Fruit fly (Drosophila melanogaster) whole organism, embryonic: ENCODE results near the gene retinin.

Source experiments
- Ada2b ChIP-seq: fragments of 200-800 bp; sonication (Bioruptor generic); IDR thresholded peaks from 2 replicates; pipeline ENCODE4 v1.3.6; 2022; ENCODE audit warnings: missing biosample characterization, missing genetic modification characterization
- Aef1 ChIP-seq: fragments of 200-800 bp; sonication (Bioruptor generic); IDR thresholded peaks from 3 replicates; pipeline ENCODE4 v1.3.6; 2022; ENCODE audit warnings: missing biosample characterization, missing genetic modification characterization
- CG11504 ChIP-seq: fragments of 200-800 bp; sonication (Bioruptor generic); optimal IDR thresholded peaks from 3 replicates; lab custom pipeline; 2019; ENCODE audit warnings: missing biosample characterization, mild to moderate bottlenecking, missing genetic modification characterization, moderate library complexity
- CG12659 ChIP-seq: fragments of 200-800 bp; sonication (Bioruptor generic); optimal IDR thresholded peaks from 3 replicates; lab custom pipeline; 2017; ENCODE audit warnings: mild to moderate bottlenecking, missing biosample characterization, missing genetic modification reagents, missing genetic modification characterization
- CG12769 ChIP-seq: fragments of 200-800 bp; sonication (Bioruptor generic); optimal IDR thresholded peaks from 2 replicates; lab custom pipeline; 2019; ENCODE audit warnings: missing biosample characterization, mild to moderate bottlenecking, missing genetic modification characterization, moderate library complexity
- CG13296 ChIP-seq: fragments of 200-800 bp; sonication (Bioruptor generic); optimal IDR thresholded peaks from 3 replicates; lab custom pipeline; 2018; ENCODE audit warnings: missing biosample characterization, mild to moderate bottlenecking, missing genetic modification characterization
- CG13424 ChIP-seq: fragments of 200-800 bp; sonication (Bioruptor generic); optimal IDR thresholded peaks from 2 replicates; lab custom pipeline; 2019; ENCODE audit warnings: missing biosample characterization, mild to moderate bottlenecking, missing genetic modification characterization, moderate library complexity
- CG14050 ChIP-seq: fragments of 200-800 bp; sonication (Bioruptor generic); IDR thresholded peaks from 3 replicates; pipeline ENCODE4 v1.3.6; 2022; ENCODE audit warnings: missing biosample characterization, missing genetic modification characterization
- CG15269 ChIP-seq: fragments of 200-800 bp; sonication (Bioruptor generic); optimal IDR thresholded peaks from 2 replicates; lab custom pipeline; 2018; ENCODE audit warnings: missing biosample characterization, mild to moderate bottlenecking, missing genetic modification characterization, moderate library complexity
- CG17359 ChIP-seq: fragments of 200-800 bp; sonication (Bioruptor generic); optimal IDR thresholded peaks from 3 replicates; lab custom pipeline; 2018; ENCODE audit warnings: missing biosample characterization, mild to moderate bottlenecking, missing genetic modification characterization, moderate library complexity
- CG18599 ChIP-seq: fragments of 200-800 bp; sonication (Bioruptor generic); optimal IDR thresholded peaks from 3 replicates; lab custom pipeline; 2017; ENCODE audit warnings: missing biosample characterization, missing genetic modification characterization, mild to moderate bottlenecking, moderate library complexity, missing genetic modification reagents
- CG32772 ChIP-seq: fragments of 200-800 bp; sonication (Bioruptor generic); IDR thresholded peaks from 2 replicates; pipeline ENCODE4 v1.3.6; 2022; ENCODE audit warnings: missing biosample characterization, missing genetic modification characterization
- CG7271 ChIP-seq: fragments of 200-800 bp; sonication (Bioruptor generic); optimal IDR thresholded peaks from 2 replicates; lab custom pipeline; 2018; ENCODE audit warnings: missing biosample characterization, mild to moderate bottlenecking, missing genetic modification characterization, moderate library complexity
- CG7357 ChIP-seq: fragments of 200-800 bp; sonication (Bioruptor generic); IDR thresholded peaks from 3 replicates; pipeline ENCODE4 v1.3.6; 2022; ENCODE audit warnings: missing biosample characterization, missing genetic modification characterization
- CG7372 ChIP-seq: fragments of 200-800 bp; sonication (Bioruptor generic); IDR thresholded peaks from 2 replicates; pipeline ENCODE4 v1.3.6; 2022; ENCODE audit warnings: missing biosample characterization, missing genetic modification characterization
- CG7839 ChIP-seq: fragments of 200-800 bp; sonication (Bioruptor generic); optimal IDR thresholded peaks from 3 replicates; lab custom pipeline; 2018; ENCODE audit warnings: missing biosample characterization, mild to moderate bottlenecking, missing genetic modification characterization, moderate library complexity
- CG8290 ChIP-seq, 3 experiments: fragments of 200-800 bp; sonication (Bioruptor generic); optimal IDR thresholded peaks; 2 replicates each; lab custom pipeline; 2016 to 2019; ENCODE audit warnings: missing biosample characterization in 3 of 3, missing genetic modification characterization in 3 of 3, mild to moderate bottlenecking in 2 of 3, moderate library complexity in 1 of 3
- CG8388 ChIP-seq: fragments of 200-800 bp; sonication (Bioruptor generic); optimal IDR thresholded peaks from 2 replicates; lab custom pipeline; 2019; ENCODE audit warnings: missing biosample characterization, mild to moderate bottlenecking, missing genetic modification characterization, moderate library complexity
- CoRest ChIP-seq: fragments of 200-800 bp; sonication (Bioruptor generic); optimal IDR thresholded peaks from 3 replicates; lab custom pipeline; 2018; ENCODE audit warnings: missing biosample characterization, mild to moderate bottlenecking, missing genetic modification characterization, moderate library complexity
- D ChIP-seq, 2 experiments: fragments of 200-800 bp in 1 of 2; fragments of >200 bp in 1 of 2; sonication (Bioruptor generic) in 1 of 2; optimal IDR thresholded peaks; 2 replicates in 1 of 2; 3 replicates in 1 of 2; lab custom pipeline; 2017; ENCODE audit warnings: mild to moderate bottlenecking in 1 of 2, missing biosample characterization in 1 of 2, missing genetic modification characterization in 1 of 2, missing genetic modification reagents in 1 of 2
- Dip3 ChIP-seq: fragments of 200-800 bp; sonication (Bioruptor generic); optimal IDR thresholded peaks from 3 replicates; lab custom pipeline; 2016; ENCODE audit warnings: missing biosample characterization, missing genetic modification characterization
- Eip74EF ChIP-seq, 2 experiments: fragments of 200-800 bp in 1 of 2; fragments of >200 bp in 1 of 2; sonication (Bioruptor generic) in 1 of 2; optimal IDR thresholded peaks; 2 replicates each; lab custom pipeline; 2017 to 2019; ENCODE audit warnings: missing biosample characterization in 2 of 2, missing genetic modification characterization in 2 of 2, mild to moderate bottlenecking in 1 of 2, moderate library complexity in 1 of 2
- HHEX ChIP-seq: fragments of 200-800 bp; sonication (Bioruptor generic); optimal IDR thresholded peaks from 3 replicates; lab custom pipeline; 2017; ENCODE audit warnings: missing biosample characterization, mild to moderate bottlenecking, missing genetic modification characterization, missing genetic modification reagents
- HLH3B ChIP-seq: fragments of 200-800 bp; sonication (Bioruptor generic); IDR thresholded peaks from 2 replicates; pipeline ENCODE4 v1.3.6; 2022; ENCODE audit warnings: missing biosample characterization, missing genetic modification characterization
- NFAT ChIP-seq: fragments of 200-800 bp; sonication (Bioruptor generic); IDR thresholded peaks from 2 replicates; pipeline ENCODE4 v1.3.6; 2022; ENCODE audit warnings: missing biosample characterization, missing genetic modification characterization
- Nf-YB ChIP-seq: fragments of 200-800 bp; sonication (Bioruptor generic); optimal IDR thresholded peaks from 3 replicates; lab custom pipeline; 2019; ENCODE audit warnings: missing biosample characterization, mild to moderate bottlenecking, missing genetic modification characterization, moderate library complexity
- Taf1 ChIP-seq: fragments of 200-800 bp; sonication (Bioruptor generic); IDR thresholded peaks from 2 replicates; pipeline ENCODE4 v1.3.6; 2022; ENCODE audit warnings: missing biosample characterization, missing genetic modification characterization
- Xbp1 ChIP-seq: fragments of 200-800 bp; sonication (Bioruptor generic); optimal IDR thresholded peaks from 3 replicates; lab custom pipeline; 2016; ENCODE audit warnings: missing biosample characterization, mild to moderate bottlenecking, missing genetic modification characterization
- abd-A ChIP-seq: fragments of 200-800 bp; sonication (Bioruptor generic); optimal IDR thresholded peaks from 3 replicates; lab custom pipeline; 2019; ENCODE audit warnings: missing biosample characterization, mild to moderate bottlenecking, missing genetic modification characterization, moderate library complexity
- bowl ChIP-seq: fragments of 200-800 bp; sonication (Bioruptor generic); IDR thresholded peaks from 2 replicates; pipeline ENCODE4 v1.3.6; 2022; ENCODE audit warnings: missing biosample characterization, missing genetic modification characterization
- bsh ChIP-seq, 2 experiments: fragments of 200-800 bp; sonication (Bioruptor generic); optimal IDR thresholded peaks; 2 replicates each; lab custom pipeline; 2017 to 2018; ENCODE audit warnings: mild to moderate bottlenecking in 2 of 2, missing biosample characterization in 2 of 2, missing genetic modification characterization in 2 of 2, moderate library complexity in 1 of 2
- chinmo ChIP-seq: fragments of 200-800 bp; sonication (Bioruptor generic); IDR thresholded peaks from 4 replicates; pipeline ENCODE4 v1.3.6; 2022; ENCODE audit warnings: missing biosample characterization, missing genetic modification characterization; ENCODE audit not compliant: partially characterized antibody
- fd96Cb ChIP-seq: fragments of 200-800 bp; sonication (Bioruptor generic); optimal IDR thresholded peaks from 2 replicates; lab custom pipeline; 2018; ENCODE audit warnings: missing biosample characterization, mild to moderate bottlenecking, missing genetic modification characterization, moderate library complexity
- gcm ChIP-seq: fragments of 200-800 bp; sonication (Bioruptor generic); optimal IDR thresholded peaks from 2 replicates; lab custom pipeline; 2019; ENCODE audit warnings: missing biosample characterization, mild to moderate bottlenecking, missing genetic modification characterization, moderate library complexity
- gem ChIP-seq: fragments of 200-800 bp; sonication (Bioruptor generic); optimal IDR thresholded peaks from 2 replicates; lab custom pipeline; 2019; ENCODE audit warnings: missing biosample characterization, mild to moderate bottlenecking, missing genetic modification characterization, moderate library complexity
- grau ChIP-seq: fragments of 200-800 bp; optimal IDR thresholded peaks from 3 replicates; lab custom pipeline; 2019; ENCODE audit warnings: missing biosample characterization, mild to moderate bottlenecking, missing genetic modification characterization, moderate library complexity
- kah ChIP-seq: fragments of 200-800 bp; sonication (Bioruptor generic); optimal IDR thresholded peaks from 2 replicates; lab custom pipeline; 2018; ENCODE audit warnings: missing biosample characterization, mild to moderate bottlenecking, missing genetic modification characterization
- nmo ChIP-seq: fragments of 200-800 bp; sonication (Bioruptor generic); optimal IDR thresholded peaks from 2 replicates; lab custom pipeline; 2018; ENCODE audit warnings: missing biosample characterization, mild to moderate bottlenecking, missing genetic modification characterization, moderate library complexity
- pho ChIP-seq: fragments of 200-800 bp; sonication (Bioruptor generic); optimal IDR thresholded peaks from 2 replicates; lab custom pipeline; 2016; ENCODE audit warnings: missing biosample characterization, missing genetic modification characterization
- sd ChIP-seq: fragments of 200-800 bp; sonication (Bioruptor generic); optimal IDR thresholded peaks from 3 replicates; lab custom pipeline; 2018; ENCODE audit warnings: missing biosample characterization, mild to moderate bottlenecking, missing genetic modification characterization, moderate library complexity
- sna ChIP-seq: fragments of 200-800 bp; sonication (Bioruptor generic); IDR thresholded peaks from 2 replicates; pipeline ENCODE4 v1.3.6; 2022; ENCODE audit warnings: missing biosample characterization, missing genetic modification characterization; ENCODE audit not compliant: partially characterized antibody
- tgo ChIP-seq: fragments of 200-800 bp; sonication (Bioruptor generic); IDR thresholded peaks from 3 replicates; pipeline ENCODE4 v1.3.6; 2022; ENCODE audit warnings: missing biosample characterization, missing genetic modification characterization
- tll ChIP-seq, 2 experiments: fragments of 200-800 bp in 1 of 2; fragments of >200 bp in 1 of 2; sonication (Bioruptor generic) in 1 of 2; optimal IDR thresholded peaks; 2 replicates each; lab custom pipeline; 2017 to 2019; ENCODE audit warnings: missing biosample characterization in 2 of 2, missing genetic modification characterization in 2 of 2, mild to moderate bottlenecking in 1 of 2, moderate library complexity in 1 of 2
- unpg ChIP-seq: fragments of 200-800 bp; sonication (Bioruptor generic); optimal IDR thresholded peaks from 3 replicates; lab custom pipeline; 2018; ENCODE audit warnings: missing biosample characterization, mild to moderate bottlenecking, missing genetic modification characterization, moderate library complexity
- z ChIP-seq: fragments of 200-800 bp; sonication (Bioruptor generic); IDR thresholded peaks from 3 replicates; pipeline ENCODE4 v1.3.6; 2022; ENCODE audit warnings: missing biosample characterization, missing genetic modification characterization

retinin gene

dm6 chr3L:16285346-16285911 lies 46.3 kb upstream of the retinin start, which contains the start of gene CG13047 (continued):
- TF ChIP-seq tll (GFP tag; optimal IDR thresholded peaks at IDR 0.05; lab: Kevin White, UChicago) (no peak), CG14050 (no peak), Dip3 (GFP tag; lab: Kevin White, UChicago) (no peak), CG11504 (tag; lab: Kevin White, UChicago) (peak; percentile 55), chinmo (GFP tag; lab: Robert Waterston, UW) (0 out of 4 replicates have a peak, but pooled peaks have one; percentile 24), CG15269 (tag; lab: Kevin White, UChicago) (peak; percentile 28), Nf-YB (GFP tag; lab: Kevin White, UChicago) (no peak), kah (no peak), pho (GFP tag; lab: Kevin White, UChicago) (no peak), bowl (GFP tag; lab: Robert Waterston, UW) (no peak), abd-A (tag; lab: Kevin White, UChicago) (no peak), CG8388 (GFP tag; lab: Kevin White, UChicago) (no peak), nmo (GFP tag; lab: Kevin White, UChicago) (peak; percentile 9), sna (no peak), CG18599 (GFP tag; lab: Kevin White, UChicago) (no peak), HHEX (no peak)

dm6 chr3L:16286258-16286657 lies 45.5 kb upstream of the retinin start:
- no peak for TF ChIP-seq CG7271
- TF ChIP-seq CG15269 (tag; lab: Kevin White, UChicago): peak; percentile 64
- TF ChIP-seq CG12659 (GFP tag; lab: Kevin White, UChicago): peak; percentile 17
- peak; percentile 22 for TF ChIP-seq sd
- peak; percentile 56 for TF ChIP-seq gem (tag; lab: Kevin White, UChicago)
- no peak for TF ChIP-seq D (optimal IDR thresholded peaks at IDR 0.05; lab: Kevin White, UChicago)
- no peak for TF ChIP-seq D (GFP tag; optimal IDR thresholded peaks at IDR 0.05; lab: Kevin White, UChicago)
- peak; percentile 9 for TF ChIP-seq gcm
- TF ChIP-seq CG7372 (GFP tag; lab: Robert Waterston, UW): no peak
- peak; percentile 39 for TF ChIP-seq CG12769
- TF ChIP-seq Aef1 (GFP tag; lab: Robert Waterston, UW): 0 out of 3 replicates have a peak, but pooled peaks have one; percentile 10
- TF ChIP-seq fd96Cb (tag; lab: Kevin White, UChicago): peak; percentile 19
- no peak for TF ChIP-seq NFAT (GFP tag; lab: Robert Waterston, UW)
- no peak for TF ChIP-seq z
- no peak for TF ChIP-seq Taf1
- 0 out of 2 replicates have a peak, but pooled peaks have one; percentile 8 for TF ChIP-seq CG32772 (GFP tag; lab: Robert Waterston, UW)
- peak; percentile 16 for TF ChIP-seq CoRest (tag; lab: Kevin White, UChicago)
- peak; percentile 52 for TF ChIP-seq unpg (GFP tag; lab: Kevin White, UChicago)
- peak; percentile 34; the same call in 1 of the 2 replicates for TF ChIP-seq HLH3B (GFP tag; lab: Robert Waterston, UW)
- peak; percentile 54 for TF ChIP-seq CG13424 (tag; lab: Kevin White, UChicago)
- TF ChIP-seq CG7839 (tag; lab: Kevin White, UChicago): peak; percentile 48
- TF ChIP-seq CG13296 (GFP tag; lab: Kevin White, UChicago): peak; percentile 23
- TF ChIP-seq CG7357: 0 out of 3 replicates have a peak, but pooled peaks have one; percentile 32
- peak; percentile 20; the same call in 1 of the 2 replicates for TF ChIP-seq Ada2b (GFP tag; lab: Robert Waterston, UW)
- peak in 1 of 2 experiments; percentile 51 for TF ChIP-seq Eip74EF (GFP tag; optimal IDR thresholded peaks at IDR 0.05; lab: Kevin White, UChicago)
- peak; percentile 35; the same call in 2 of the 3 replicates for TF ChIP-seq tgo
- peak; percentile 12 to 16 for TF ChIP-seq bsh (GFP tag; optimal IDR thresholded peaks at IDR 0.05; lab: Kevin White, UChicago)
- peak; percentile 10 for TF ChIP-seq Xbp1 (GFP tag; lab: Kevin White, UChicago)
- no peak for TF ChIP-seq sna
- TF ChIP-seq CG8290 (GFP tag; optimal IDR thresholded peaks at IDR 0.05; lab: Kevin White, UChicago): no peak
- peak in 1 of 2 experiments; percentile 46 for TF ChIP-seq CG8290 (tag; optimal IDR thresholded peaks at IDR 0.05; lab: Kevin White, UChicago)
- peak; percentile 31 for TF ChIP-seq CG17359 (tag; lab: Kevin White, UChicago)
- peak; percentile 35 for TF ChIP-seq grau (tag; lab: Kevin White, UChicago)
